Fruit fly (Drosophila melanogaster) whole organism, larva: ENCODE measurements around the gene Men.
"Not testable (repeated sequence)": the region's sequence is repeated elsewhere in the genome, so short reads cannot be mapped to it uniquely, and the experiment has no call there.

Experiments
- noc ChIP-seq: fragments of 200-800 bp; sonication (Bioruptor generic); optimal IDR thresholded peaks from 3 replicates; lab custom pipeline; 2019; ENCODE audit warnings: missing biosample characterization, mild to moderate bottlenecking, missing genetic modification characterization, moderate library complexity

Gene Men

dm6 chr3R:12722392-12722914 is at the start of gene Men:
TSS of gene Men (minus strand) at chr3R:12722442.
- TF ChIP-seq noc: peak; percentile 47

dm6 chr3R:12751027-12751426 is 28.8 kb upstream of the Men start:
- no peak for TF ChIP-seq noc

dm6 chr3R:12743580-12743979 is 21.3 kb upstream of the Men start, which contains the start of gene Ugt37A3:
TSS of gene Ugt37A3 (minus strand) at chr3R:12743680.
- TF ChIP-seq noc: no peak

- TF ChIP-seq noc: no peak
Measured at dm6 chr3R:12739247-12739646, 17.0 kb upstream of the Men start, which contains the start of gene Ugt37A2. TSS of gene Ugt37A2 (plus strand) at chr3R:12739642.

dm6 chr3R:12727944-12728649 is 5.9 kb upstream of the Men start:
- TF ChIP-seq noc: no peak

- TF ChIP-seq noc: no peak
Measured at dm6 chr3R:12723759-12724158, 1.5 kb upstream of the Men start.

dm6 chr3R:12720344-12721200 is 1.7 kb downstream of the Men start:
- TF ChIP-seq noc: peak; percentile 57

- TF ChIP-seq noc: peak; percentile 57
Measured at dm6 chr3R:12719627-12720343, 2.5 kb downstream of the Men start.

- no peak for TF ChIP-seq noc
Measured at dm6 chr3R:12718536-12719033, 3.7 kb downstream of the Men start.

dm6 chr3R:12717588-12718535 is 4.4 kb downstream of the Men start:
- peak; percentile 43 for TF ChIP-seq noc

dm6 chr3R:12716894-12717293 is 5.3 kb downstream of the Men start:
- TF ChIP-seq noc: peak; percentile 28

- peak; percentile 49 for TF ChIP-seq noc
Measured at dm6 chr3R:12716251-12716650, 6.0 kb downstream of the Men start.

- TF ChIP-seq noc: peak; percentile 63
Measured at dm6 chr3R:12715253-12715652, 7.0 kb downstream of the Men start.

dm6 chr3R:12712178-12713172 is 9.8 kb downstream of the Men start, which contains the start of gene PolQ:
TSS of gene PolQ (minus strand) at chr3R:12712299.
- TF ChIP-seq noc: not testable (repeated sequence)
